Worm (Caenorhabditis elegans) whole organism, young adult: ENCODE results near the gene F14D2.7.

Experiments used
- B0336.3 ChIP-seq: fragments of 200-800 bp; sonication (Bioruptor generic); IDR thresholded peaks from 2 replicates; pipeline ENCODE4 v1.3.6; 2022; ENCODE audit warnings: missing genetic modification characterization, missing compliant biosample characterization
- C17E4.6 ChIP-seq: fragments of 200-800 bp; sonication (Bioruptor generic); IDR thresholded peaks from 2 replicates; pipeline ENCODE4 v1.3.6; 2022; ENCODE audit warnings: missing genetic modification reagents, missing genetic modification characterization, missing compliant biosample characterization
- D2030.7 ChIP-seq: fragments of 200-800 bp; sonication (Bioruptor generic); IDR thresholded peaks from 2 replicates; pipeline ENCODE4 v1.3.6; 2022; ENCODE audit warnings: missing genetic modification reagents, missing genetic modification characterization, missing compliant biosample characterization
- F22D6.2 ChIP-seq: sonication (generic microtip); optimal IDR thresholded peaks from 2 replicates; lab custom pipeline; 2016; ENCODE audit warnings: mild to moderate bottlenecking, missing genetic modification characterization, missing compliant biosample characterization
- F37B4.10 ChIP-seq: fragments of 200-800 bp; sonication (Bioruptor generic); IDR thresholded peaks from 2 replicates; pipeline ENCODE4 v1.3.6; 2022; ENCODE audit warnings: missing genetic modification characterization, missing compliant biosample characterization
- F39B2.1 ChIP-seq: fragments of 200-800 bp; sonication (Bioruptor generic); IDR thresholded peaks from 2 replicates; pipeline ENCODE4 v1.3.6; 2022; ENCODE audit warnings: missing genetic modification reagents, missing genetic modification characterization, missing compliant biosample characterization
- K11D2.4 ChIP-seq: fragments of 200-800 bp; sonication (Bioruptor generic); IDR thresholded peaks from 2 replicates; pipeline ENCODE4 v1.3.6; 2022; ENCODE audit warnings: missing genetic modification reagents, missing genetic modification characterization, missing compliant biosample characterization
- K12H6.12 ChIP-seq: fragments of 200-800 bp; sonication (Bioruptor generic); optimal IDR thresholded peaks from 2 replicates; lab custom pipeline; 2018; ENCODE audit warnings: mild to moderate bottlenecking, missing genetic modification characterization, missing compliant biosample characterization
- aptf-2 ChIP-seq: fragments of 200-800 bp; sonication (Bioruptor generic); conservative IDR thresholded peaks from 2 replicates; pipeline ENCODE4 v1.3.6; 2022; ENCODE audit warnings: missing genetic modification reagents, missing genetic modification characterization, missing compliant biosample characterization
- atf-7 ChIP-seq: sonication (generic microtip); optimal IDR thresholded peaks from 2 replicates; lab custom pipeline; 2017; ENCODE audit warnings: mild to moderate bottlenecking, missing genetic modification characterization, missing compliant biosample characterization
- athp-1 ChIP-seq: sonication (generic microtip); optimal IDR thresholded peaks from 2 replicates; lab custom pipeline; 2017; ENCODE audit warnings: mild to moderate bottlenecking, missing genetic modification characterization, missing compliant biosample characterization
- attf-5 ChIP-seq: fragments of 200-800 bp; sonication (Bioruptor generic); optimal IDR thresholded peaks from 2 replicates; lab custom pipeline; 2018; ENCODE audit warnings: mild to moderate bottlenecking, missing genetic modification characterization, missing compliant biosample characterization
- bed-1 ChIP-seq: fragments of 200-800 bp; sonication (Bioruptor generic); IDR thresholded peaks from 2 replicates; pipeline ENCODE4 v1.3.6; 2022; ENCODE audit warnings: missing genetic modification reagents, missing genetic modification characterization, missing compliant biosample characterization
- bed-2 ChIP-seq: fragments of 200-800 bp; sonication (Bioruptor generic); IDR thresholded peaks from 2 replicates; pipeline ENCODE4 v1.3.6; 2022; ENCODE audit warnings: missing genetic modification reagents, missing genetic modification characterization, missing compliant biosample characterization
- cebp-1 ChIP-seq, 2 experiments: fragments of 200-800 bp in 1 of 2; sonication (Bioruptor generic) in 1 of 2; sonication (generic microtip) in 1 of 2; IDR thresholded peaks in 1 of 2; optimal IDR thresholded peaks in 1 of 2; 2 replicates each; pipeline versions ENCODE4 v1.3.6 to Lab custom; 2017 to 2022; ENCODE audit warnings: missing compliant biosample characterization in 2 of 2, missing genetic modification characterization in 2 of 2, mild to moderate bottlenecking in 1 of 2, missing genetic modification reagents in 1 of 2, moderate library complexity in 1 of 2
- ceh-58 ChIP-seq: fragments of 200-800 bp; sonication (Bioruptor generic); IDR thresholded peaks from 2 replicates; pipeline ENCODE4 v1.3.6; 2022; ENCODE audit warnings: missing genetic modification characterization, missing compliant biosample characterization
- ceh-79 ChIP-seq: sonication (generic microtip); optimal IDR thresholded peaks from 2 replicates; lab custom pipeline; 2017; ENCODE audit warnings: mild to moderate bottlenecking, missing genetic modification characterization, missing compliant biosample characterization
- ceh-91 ChIP-seq: fragments of 200-800 bp; sonication (Bioruptor generic); IDR thresholded peaks from 2 replicates; pipeline ENCODE4 v1.3.6; 2022; ENCODE audit warnings: missing genetic modification reagents, missing genetic modification characterization, missing compliant biosample characterization
- die-1 ChIP-seq: sonication (generic microtip); optimal IDR thresholded peaks from 2 replicates; lab custom pipeline; 2016; ENCODE audit warnings: missing genotype, mild to moderate bottlenecking, missing genetic modification characterization, missing compliant biosample characterization
- dox-1 ChIP-seq: fragments of 200-800 bp; sonication (Bioruptor generic); IDR thresholded peaks from 2 replicates; pipeline ENCODE4 v1.3.6; 2022; ENCODE audit warnings: missing genetic modification reagents, missing genetic modification characterization, missing compliant biosample characterization
- dpl-1 ChIP-seq: fragments of 150-350 bp; optimal IDR thresholded peaks from 2 replicates; lab custom pipeline; 2014; ENCODE audit warnings: missing biosample characterization, missing genetic modification reagents, missing genetic modification characterization
- efl-1 ChIP-seq: fragments of 150-350 bp; optimal IDR thresholded peaks from 2 replicates; lab custom pipeline; 2014; ENCODE audit warnings: missing biosample characterization, missing genetic modification reagents, missing genetic modification characterization
- ekl-4 ChIP-seq: fragments of 200-800 bp; sonication (Bioruptor generic); IDR thresholded peaks from 2 replicates; pipeline ENCODE4 v1.3.6; 2022; ENCODE audit warnings: missing genetic modification reagents, missing genetic modification characterization, missing compliant biosample characterization
- gei-17 ChIP-seq: fragments of 200-800 bp; sonication (Bioruptor generic); optimal IDR thresholded peaks from 2 replicates; lab custom pipeline; 2018; ENCODE audit warnings: mild to moderate bottlenecking, missing genetic modification characterization, missing compliant biosample characterization
- him-1 ChIP-seq: sonication (generic microtip); optimal IDR thresholded peaks from 2 replicates; lab custom pipeline; 2016; ENCODE audit warnings: missing genotype, missing genetic modification reagents, missing genetic modification characterization, missing compliant biosample characterization
- hlh-12 ChIP-seq: sonication (generic microtip); optimal IDR thresholded peaks from 2 replicates; lab custom pipeline; 2016; ENCODE audit warnings: missing genetic modification characterization, missing compliant biosample characterization
- hmg-1.2 ChIP-seq: fragments of 200-800 bp; sonication (Bioruptor generic); IDR thresholded peaks from 2 replicates; pipeline ENCODE4 v1.3.6; 2022; ENCODE audit warnings: missing genetic modification reagents, missing genetic modification characterization, missing compliant biosample characterization
- hsf-1 ChIP-seq: fragments of 200-800 bp; sonication (Bioruptor generic); IDR thresholded peaks from 2 replicates; pipeline ENCODE4 v1.3.6; 2022; ENCODE audit warnings: missing genetic modification reagents, missing genetic modification characterization, missing compliant biosample characterization
- lag-1 ChIP-seq: fragments of 200-800 bp; sonication (Bioruptor generic); IDR thresholded peaks from 2 replicates; pipeline ENCODE4 v1.3.6; 2022; ENCODE audit warnings: missing genetic modification reagents, missing genetic modification characterization, missing compliant biosample characterization
- lsl-1 ChIP-seq: fragments of 200-800 bp; sonication (Bioruptor generic); optimal IDR thresholded peaks from 2 replicates; lab custom pipeline; 2018; ENCODE audit warnings: mild to moderate bottlenecking, missing genetic modification characterization, moderate library complexity, missing compliant biosample characterization
- madf-6 ChIP-seq: fragments of 200-800 bp; sonication (Bioruptor generic); IDR thresholded peaks from 2 replicates; pipeline ENCODE4 v1.3.6; 2022; ENCODE audit warnings: missing genetic modification reagents, missing genetic modification characterization, missing compliant biosample characterization
- madf-8 ChIP-seq: fragments of 200-800 bp; sonication (Bioruptor generic); conservative IDR thresholded peaks from 2 replicates; pipeline ENCODE4 v1.3.6; 2022; ENCODE audit warnings: missing genetic modification reagents, missing genetic modification characterization, missing compliant biosample characterization
- mcd-1 ChIP-seq: fragments of 200-800 bp; sonication (Bioruptor generic); IDR thresholded peaks from 2 replicates; pipeline ENCODE4 v1.3.6; 2022; ENCODE audit warnings: missing genetic modification reagents, missing genetic modification characterization, missing compliant biosample characterization
- mel-28 ChIP-seq: sonication (generic microtip); optimal IDR thresholded peaks from 2 replicates; lab custom pipeline; 2016; ENCODE audit warnings: borderline replicate concordance, mild to moderate bottlenecking, missing genetic modification characterization, missing compliant biosample characterization
- nfyb-1 ChIP-seq: fragments of 200-800 bp; sonication (Bioruptor generic); IDR thresholded peaks from 2 replicates; pipeline ENCODE4 v1.3.6; 2022; ENCODE audit warnings: missing genetic modification reagents, missing genetic modification characterization, missing compliant biosample characterization
- nhr-179 ChIP-seq: sonication (generic microtip); optimal IDR thresholded peaks from 2 replicates; lab custom pipeline; 2016; ENCODE audit warnings: mild to moderate bottlenecking, missing genetic modification characterization, missing compliant biosample characterization
- sea-2 ChIP-seq: fragments of 200-800 bp; sonication (Bioruptor generic); IDR thresholded peaks from 2 replicates; pipeline ENCODE4 v1.3.6; 2022; ENCODE audit warnings: missing genetic modification characterization, missing compliant biosample characterization
- somi-1 ChIP-seq: fragments of 200-800 bp; sonication (Bioruptor generic); optimal IDR thresholded peaks from 2 replicates; lab custom pipeline; 2018; ENCODE audit warnings: mild to moderate bottlenecking, missing genetic modification characterization, missing compliant biosample characterization
- tbx-9 ChIP-seq: sonication (generic microtip); optimal IDR thresholded peaks from 2 replicates; lab custom pipeline; 2016; ENCODE audit warnings: borderline replicate concordance, missing genetic modification characterization, inconsistent platforms, missing compliant biosample characterization
- tlf-1 ChIP-seq: fragments of 200-800 bp; sonication (Bioruptor generic); optimal IDR thresholded peaks from 2 replicates; lab custom pipeline; 2018; ENCODE audit warnings: mild to moderate bottlenecking, missing genetic modification characterization, missing compliant biosample characterization
- unc-62 ChIP-seq: fragments of 150-350 bp; optimal IDR thresholded peaks from 2 replicates; lab custom pipeline; 2014; ENCODE audit warnings: missing biosample characterization, missing genetic modification reagents, missing genetic modification characterization
- xnd-1 ChIP-seq: sonication (generic microtip); optimal IDR thresholded peaks from 2 replicates; lab custom pipeline; 2016; ENCODE audit warnings: missing genotype, missing genetic modification reagents, missing genetic modification characterization, missing compliant biosample characterization
- zfh-2 ChIP-seq: fragments of 200-800 bp; sonication (Bioruptor generic); conservative IDR thresholded peaks from 2 replicates; pipeline ENCODE4 v1.3.6; 2022; ENCODE audit warnings: missing genetic modification reagents, missing genetic modification characterization, missing compliant biosample characterization
- zim-3 ChIP-seq: sonication (generic microtip); optimal IDR thresholded peaks from 2 replicates; lab custom pipeline; 2017; ENCODE audit warnings: mild to moderate bottlenecking, missing genetic modification characterization, moderate library complexity, missing compliant biosample characterization
- ztf-25 ChIP-seq: fragments of 200-800 bp; sonication (Bioruptor generic); IDR thresholded peaks from 2 replicates; pipeline ENCODE4 v1.3.6; 2022; ENCODE audit warnings: missing genetic modification reagents, missing genetic modification characterization, missing compliant biosample characterization
- ztf-28 ChIP-seq: fragments of 200-800 bp; sonication (Bioruptor generic); IDR thresholded peaks from 2 replicates; pipeline ENCODE4 v1.3.6; 2022; ENCODE audit warnings: missing genetic modification reagents, missing genetic modification characterization, missing compliant biosample characterization
- ztf-6 ChIP-seq: fragments of 200-800 bp; sonication (Bioruptor generic); IDR thresholded peaks from 2 replicates; pipeline ENCODE4 v1.3.6; 2022; ENCODE audit warnings: missing genetic modification reagents, missing genetic modification characterization, missing compliant biosample characterization

F14D2.7 gene

DNA sequence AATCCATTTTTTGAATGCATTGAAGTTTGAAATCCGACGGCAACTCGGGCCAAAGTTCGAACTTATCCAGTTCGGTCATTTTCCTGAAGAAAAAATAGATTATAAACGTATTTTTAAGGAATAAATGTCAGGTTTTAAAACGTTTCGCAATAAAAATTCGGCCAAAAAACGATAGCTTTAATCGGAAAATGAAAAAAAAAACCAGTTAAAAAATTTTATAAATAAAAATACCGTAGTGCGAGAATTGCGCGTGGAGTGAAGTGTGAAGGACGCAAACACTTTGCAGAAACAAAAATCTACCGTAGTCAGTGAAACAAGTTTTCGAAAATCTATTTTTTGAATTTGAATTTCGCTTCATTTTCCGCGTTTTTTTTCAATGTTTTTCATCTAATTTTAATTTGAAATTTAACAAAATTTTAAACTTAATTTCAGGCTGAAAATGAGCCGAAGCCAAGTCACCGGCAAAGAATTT lies 11.4 kb upstream of the F14D2.7 start, which contains the start of gene F14D2.8:
Gene F14D2.8, minus strand, starts transcription at position 51 of the 472 bp plus-strand sequence.
- TF ChIP-seq ceh-58: no peak
- TF ChIP-seq ztf-25: no peak
- no peak for TF ChIP-seq attf-5 (GFP tag; lab: Kevin White, UChicago)
- TF ChIP-seq K11D2.4 (GFP tag; lab: Robert Waterston, UW): no peak
- no peak for TF ChIP-seq gei-17
- TF ChIP-seq tbx-9: no peak
- peak; percentile 25; the same call in 1 of the 2 replicates for TF ChIP-seq D2030.7
- no peak for TF ChIP-seq cebp-1 (GFP tag; IDR thresholded peaks at IDR 0.05; lab: Robert Waterston, UW)
- TF ChIP-seq cebp-1 (tag; optimal IDR thresholded peaks at IDR 0.05; lab: Kevin White, UChicago): no peak
- TF ChIP-seq hsf-1 (GFP tag; lab: Robert Waterston, UW): no peak
- TF ChIP-seq zfh-2 (GFP tag; lab: Robert Waterston, UW): no peak
- TF ChIP-seq F22D6.2 (tag; lab: Kevin White, UChicago): no peak
- TF ChIP-seq madf-8 (GFP tag; lab: Robert Waterston, UW): 0 out of 2 replicates have a peak, but pooled peaks have one; percentile 6
- no peak for TF ChIP-seq C17E4.6 (GFP tag; lab: Robert Waterston, UW)
- no peak for TF ChIP-seq die-1 (tag; lab: Kevin White, UChicago)
- no peak for TF ChIP-seq F37B4.10 (GFP tag; lab: Robert Waterston, UW)
- TF ChIP-seq ceh-79 (tag; lab: Kevin White, UChicago): no peak
- no peak for TF ChIP-seq mcd-1
- no peak for TF ChIP-seq nhr-179 (tag; lab: Kevin White, UChicago)
- peak; percentile 68 for TF ChIP-seq madf-6 (GFP tag; lab: Robert Waterston, UW)
- TF ChIP-seq tlf-1 (GFP tag; lab: Kevin White, UChicago): no peak
- no peak for TF ChIP-seq nfyb-1
- peak; percentile 86 for TF ChIP-seq lsl-1 (GFP tag; lab: Kevin White, UChicago)
- no peak for TF ChIP-seq F39B2.1 (GFP tag; lab: Robert Waterston, UW)
- TF ChIP-seq aptf-2 (GFP tag; lab: Robert Waterston, UW): no peak
- TF ChIP-seq bed-2: no peak
- no peak for TF ChIP-seq K12H6.12 (tag; lab: Kevin White, UChicago)
- no peak for TF ChIP-seq hlh-12 (tag; lab: Kevin White, UChicago)
- TF ChIP-seq him-1: no peak
- no peak for TF ChIP-seq lag-1 (GFP tag; lab: Robert Waterston, UW)
- TF ChIP-seq ztf-6 (GFP tag; lab: Robert Waterston, UW): no peak
- TF ChIP-seq athp-1 (tag; lab: Kevin White, UChicago): no peak
- TF ChIP-seq sea-2: no peak
- no peak for TF ChIP-seq dpl-1 (GFP tag; lab: Kevin White, UChicago)
- no peak for TF ChIP-seq bed-1 (GFP tag; lab: Robert Waterston, UW)
- no peak for TF ChIP-seq atf-7

DNA sequence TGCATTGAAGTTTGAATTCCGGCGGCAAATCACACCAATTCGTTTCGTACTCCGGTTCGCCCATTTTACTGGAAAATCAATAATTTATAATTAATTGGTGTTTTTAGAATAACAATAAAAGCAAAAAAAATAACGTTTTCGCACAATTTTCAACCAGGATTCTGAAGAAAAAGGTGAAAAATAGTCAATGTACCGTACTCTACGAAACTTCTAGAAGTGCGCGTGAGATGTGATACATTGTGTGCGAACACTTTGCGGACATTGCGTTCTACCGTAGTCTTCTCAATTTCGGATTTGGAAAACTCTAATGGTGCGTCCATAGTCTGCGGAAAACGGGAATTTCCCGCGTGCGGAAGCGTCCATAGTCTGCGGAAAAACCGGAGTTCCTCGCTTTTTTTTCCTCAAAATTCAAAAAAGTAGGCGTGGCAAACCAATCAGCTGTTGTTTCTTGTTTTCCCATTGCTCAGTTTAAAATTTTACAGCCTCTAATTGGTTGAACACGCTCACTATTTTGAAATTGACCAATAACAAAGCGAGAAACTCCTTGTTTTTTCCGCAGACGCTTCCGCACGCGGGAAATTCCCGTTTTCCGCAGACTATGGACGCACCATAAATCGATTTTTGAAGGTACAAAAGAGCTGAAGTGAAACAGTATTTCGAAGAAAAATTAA lies 9.6 kb upstream of the F14D2.7 start, which contains the start of the genes F14D2.14 and bath-29:
Gene F14D2.14, minus strand, starts transcription at position 51 of the 671 bp plus-strand sequence.
Gene bath-29, plus strand, starts transcription at position 621 of the 671 bp plus-strand sequence.
- TF ChIP-seq unc-62 (GFP tag; lab: Kevin White, UChicago) (no peak), efl-1 (GFP tag; lab: Kevin White, UChicago) (peak; percentile 0), hsf-1 (GFP tag; lab: Robert Waterston, UW) (peak; percentile 90), xnd-1 (tag; lab: Kevin White, UChicago) (peak; percentile 15), B0336.3 (no peak), tlf-1 (GFP tag; lab: Kevin White, UChicago) (no peak), somi-1 (GFP tag; lab: Kevin White, UChicago) (no peak), D2030.7 (peak; percentile 51), ztf-28 (no peak), K11D2.4 (GFP tag; lab: Robert Waterston, UW) (no peak), zim-3 (tag; lab: Kevin White, UChicago) (no peak), ekl-4 (GFP tag; lab: Robert Waterston, UW) (0 out of 2 replicates have a peak, but pooled peaks have one; percentile 23), ceh-91 (no peak), dpl-1 (GFP tag; lab: Kevin White, UChicago) (no peak), attf-5 (GFP tag; lab: Kevin White, UChicago) (no peak), mcd-1 (0 out of 2 replicates have a peak, but pooled peaks have one; percentile 15), mel-28 (tag; lab: Kevin White, UChicago) (no peak), dox-1 (GFP tag; lab: Robert Waterston, UW) (peak; percentile 40; the same call in 1 of the 2 replicates), madf-6 (GFP tag; lab: Robert Waterston, UW) (peak; percentile 84), hmg-1.2 (GFP tag; lab: Robert Waterston, UW) (0 out of 2 replicates have a peak, but pooled peaks have one; percentile 5)
